Fruit fly (Drosophila melanogaster) whole organism, embryonic: ENCODE measurements around the gene mldr.

Experiments used
- Atf6 ChIP-seq: fragments of 200-800 bp; sonication (Bioruptor generic); IDR thresholded peaks from 2 replicates; pipeline ENCODE4 v1.3.6; 2022; ENCODE audit warnings: missing biosample characterization, missing genetic modification characterization
- CG10959 ChIP-seq: fragments of 200-800 bp; sonication (Bioruptor generic); IDR thresholded peaks from 2 replicates; pipeline ENCODE4 v1.3.6; 2022; ENCODE audit warnings: missing biosample characterization, missing genetic modification characterization
- CG11695 ChIP-seq: fragments of 200-800 bp; sonication (Bioruptor generic); IDR thresholded peaks from 3 replicates; pipeline ENCODE4 v1.3.6; 2022; ENCODE audit warnings: missing biosample characterization, missing genetic modification characterization
- CG11696 ChIP-seq: fragments of 200-800 bp; sonication (Bioruptor generic); IDR thresholded peaks from 2 replicates; pipeline ENCODE4 v1.3.6; 2022; ENCODE audit warnings: missing biosample characterization, missing genetic modification characterization
- CG12219 ChIP-seq: fragments of 200-800 bp; sonication (Bioruptor generic); optimal IDR thresholded peaks from 3 replicates; lab custom pipeline; 2018; ENCODE audit warnings: missing biosample characterization, mild to moderate bottlenecking, missing genetic modification characterization
- CG14050 ChIP-seq: fragments of 200-800 bp; sonication (Bioruptor generic); IDR thresholded peaks from 3 replicates; pipeline ENCODE4 v1.3.6; 2022; ENCODE audit warnings: missing biosample characterization, missing genetic modification characterization
- CG14965 ChIP-seq: fragments of 200-800 bp; sonication (Bioruptor generic); optimal IDR thresholded peaks from 2 replicates; lab custom pipeline; 2016; ENCODE audit warnings: missing biosample characterization, missing genetic modification characterization, borderline replicate concordance
- CG16863 ChIP-seq: fragments of 200-800 bp; sonication (Bioruptor generic); optimal IDR thresholded peaks from 3 replicates; lab custom pipeline; 2016; ENCODE audit warnings: missing biosample characterization, missing genetic modification characterization
- CG32767 ChIP-seq: fragments of 200-800 bp; sonication (Bioruptor generic); IDR thresholded peaks from 2 replicates; pipeline ENCODE4 v1.3.6; 2022; ENCODE audit warnings: missing biosample characterization, missing genetic modification characterization
- CG34422 ChIP-seq: fragments of 200-800 bp; sonication (Bioruptor generic); IDR thresholded peaks from 3 replicates; pipeline ENCODE4 v1.3.6; 2022; ENCODE audit warnings: missing biosample characterization, missing genetic modification characterization
- CG3995 ChIP-seq: fragments of 200-800 bp; sonication (Bioruptor generic); optimal IDR thresholded peaks from 3 replicates; lab custom pipeline; 2016; ENCODE audit warnings: missing biosample characterization, missing genetic modification characterization
- CG4707 ChIP-seq: fragments of 200-800 bp; sonication (Bioruptor generic); optimal IDR thresholded peaks from 2 replicates; lab custom pipeline; 2018; ENCODE audit warnings: missing biosample characterization, mild to moderate bottlenecking, missing genetic modification characterization, moderate library complexity
- CG4820 ChIP-seq: fragments of 200-800 bp; sonication (Bioruptor generic); optimal IDR thresholded peaks from 3 replicates; lab custom pipeline; 2016; ENCODE audit warnings: missing biosample characterization, missing genetic modification characterization
- CG6254 ChIP-seq: fragments of 200-800 bp; sonication (Bioruptor generic); optimal IDR thresholded peaks from 3 replicates; lab custom pipeline; 2017; ENCODE audit warnings: mild to moderate bottlenecking, missing biosample characterization, missing genetic modification reagents, missing genetic modification characterization
- CG7357 ChIP-seq: fragments of 200-800 bp; sonication (Bioruptor generic); IDR thresholded peaks from 3 replicates; pipeline ENCODE4 v1.3.6; 2022; ENCODE audit warnings: missing biosample characterization, missing genetic modification characterization
- CG9609 ChIP-seq: fragments of 200-800 bp; sonication (Bioruptor generic); optimal IDR thresholded peaks from 3 replicates; lab custom pipeline; 2016; ENCODE audit warnings: missing biosample characterization, missing genetic modification characterization
- CG9727 ChIP-seq: fragments of 200-800 bp; sonication (Bioruptor generic); optimal IDR thresholded peaks from 3 replicates; lab custom pipeline; 2017; ENCODE audit warnings: missing biosample characterization, mild to moderate bottlenecking, missing genetic modification characterization
- Chrac-16 ChIP-seq: fragments of 200-800 bp; sonication (Bioruptor generic); optimal IDR thresholded peaks from 3 replicates; lab custom pipeline; 2016; ENCODE audit warnings: missing biosample characterization, missing genetic modification characterization
- D ChIP-seq, 2 experiments: fragments of 200-800 bp in 1 of 2; fragments of >200 bp in 1 of 2; sonication (Bioruptor generic) in 1 of 2; optimal IDR thresholded peaks; 2 replicates in 1 of 2; 3 replicates in 1 of 2; lab custom pipeline; 2017; ENCODE audit warnings: mild to moderate bottlenecking in 1 of 2, missing biosample characterization in 1 of 2, missing genetic modification characterization in 1 of 2, missing genetic modification reagents in 1 of 2
- Dad ChIP-seq: fragments of 200-800 bp; sonication (Bioruptor generic); optimal IDR thresholded peaks from 3 replicates; lab custom pipeline; 2016; ENCODE audit warnings: missing biosample characterization, missing genetic modification characterization
- Dll ChIP-seq: fragments of 200-800 bp; sonication (Bioruptor generic); IDR thresholded peaks from 4 replicates; pipeline ENCODE4 v1.3.6; 2022; ENCODE audit warnings: missing biosample characterization, missing genetic modification characterization; ENCODE audit not compliant: partially characterized antibody
- Dp ChIP-seq: fragments of 200-800 bp; sonication (Bioruptor generic); optimal IDR thresholded peaks from 2 replicates; lab custom pipeline; 2018; ENCODE audit warnings: missing biosample characterization, mild to moderate bottlenecking, missing genetic modification characterization, moderate library complexity
- E2f1 ChIP-seq: fragments of 200-800 bp; sonication (Bioruptor generic); IDR thresholded peaks from 2 replicates; pipeline ENCODE4 v1.3.6; 2022; ENCODE audit warnings: missing biosample characterization, missing genetic modification characterization
- Eip74EF ChIP-seq, 2 experiments: fragments of 200-800 bp in 1 of 2; fragments of >200 bp in 1 of 2; sonication (Bioruptor generic) in 1 of 2; optimal IDR thresholded peaks; 2 replicates each; lab custom pipeline; 2017 to 2019; ENCODE audit warnings: missing biosample characterization in 2 of 2, missing genetic modification characterization in 2 of 2, mild to moderate bottlenecking in 1 of 2, moderate library complexity in 1 of 2
- Elba2 ChIP-seq: fragments of 200-800 bp; sonication (Bioruptor generic); optimal IDR thresholded peaks from 3 replicates; lab custom pipeline; 2016; ENCODE audit warnings: missing biosample characterization, missing genetic modification characterization
- Hr78 ChIP-seq, 2 experiments: fragments of 200-800 bp in 1 of 2; fragments of >200 bp in 1 of 2; sonication (Bioruptor generic) in 1 of 2; optimal IDR thresholded peaks; 2 replicates each; lab custom pipeline; 2017 to 2019; ENCODE audit warnings: missing biosample characterization in 2 of 2, missing genetic modification characterization in 2 of 2, mild to moderate bottlenecking in 1 of 2, moderate library complexity in 1 of 2
- Jarid2 ChIP-seq: fragments of 200-800 bp; sonication (Bioruptor generic); optimal IDR thresholded peaks from 3 replicates; lab custom pipeline; 2017; ENCODE audit warnings: mild to moderate bottlenecking, missing biosample characterization, missing genetic modification reagents, missing genetic modification characterization
- Oaz ChIP-seq: fragments of 200-800 bp; sonication (Bioruptor generic); IDR thresholded peaks from 2 replicates; pipeline ENCODE4 v1.3.6; 2022; ENCODE audit warnings: missing biosample characterization, missing genetic modification characterization
- Six4 ChIP-seq: fragments of 200-800 bp; sonication (Bioruptor generic); optimal IDR thresholded peaks from 2 replicates; lab custom pipeline; 2016; ENCODE audit warnings: missing biosample characterization, missing genetic modification characterization
- amos ChIP-seq: fragments of 200-800 bp; sonication (Bioruptor generic); IDR thresholded peaks from 2 replicates; pipeline ENCODE4 v1.3.6; 2022; ENCODE audit warnings: missing biosample characterization, missing genetic modification characterization; ENCODE audit not compliant: partially characterized antibody
- ase ChIP-seq: fragments of 200-800 bp; sonication (Bioruptor generic); IDR thresholded peaks from 3 replicates; pipeline ENCODE4 v1.3.6; 2022; ENCODE audit warnings: missing biosample characterization, missing genetic modification characterization
- az2 ChIP-seq: fragments of 200-800 bp; sonication (Bioruptor generic); optimal IDR thresholded peaks from 3 replicates; lab custom pipeline; 2016; ENCODE audit warnings: missing biosample characterization, missing genetic modification characterization
- cato ChIP-seq: fragments of 200-800 bp; sonication (Bioruptor generic); optimal IDR thresholded peaks from 2 replicates; lab custom pipeline; 2016; ENCODE audit warnings: missing biosample characterization, missing genetic modification characterization, borderline replicate concordance
- dati ChIP-seq: fragments of 200-800 bp; sonication (Bioruptor generic); IDR thresholded peaks from 2 replicates; pipeline ENCODE4 v1.3.6; 2022; ENCODE audit warnings: missing biosample characterization, missing genetic modification characterization
- dpn ChIP-seq, 2 experiments: fragments of 200-800 bp; sonication (Bioruptor generic); optimal IDR thresholded peaks; 3 replicates each; lab custom pipeline; 2016; ENCODE audit warnings: missing biosample characterization in 2 of 2, missing genetic modification characterization in 2 of 2
- ewg ChIP-seq: fragments of 200-800 bp; sonication (Bioruptor generic); optimal IDR thresholded peaks from 3 replicates; lab custom pipeline; 2017; ENCODE audit warnings: mild to moderate bottlenecking, missing biosample characterization, missing genetic modification reagents, missing genetic modification characterization
- fd64A ChIP-seq: fragments of 200-800 bp; sonication (Bioruptor generic); optimal IDR thresholded peaks from 3 replicates; lab custom pipeline; 2018; ENCODE audit warnings: missing biosample characterization, mild to moderate bottlenecking, missing genetic modification characterization
- gsb-n ChIP-seq: fragments of 200-800 bp; sonication (Bioruptor generic); optimal IDR thresholded peaks from 3 replicates; lab custom pipeline; 2018; ENCODE audit warnings: missing biosample characterization, mild to moderate bottlenecking, missing genetic modification characterization
- lilli ChIP-seq: fragments of 200-800 bp; sonication (Bioruptor generic); optimal IDR thresholded peaks from 3 replicates; lab custom pipeline; 2016; ENCODE audit warnings: missing biosample characterization, missing genetic modification characterization
- nerfin-1 ChIP-seq: fragments of 200-800 bp; sonication (Bioruptor generic); optimal IDR thresholded peaks from 3 replicates; lab custom pipeline; 2019; ENCODE audit warnings: missing biosample characterization, mild to moderate bottlenecking, missing genetic modification characterization, moderate library complexity
- schlank ChIP-seq: fragments of 200-800 bp; sonication (Bioruptor generic); optimal IDR thresholded peaks from 2 replicates; lab custom pipeline; 2018; ENCODE audit warnings: missing biosample characterization, mild to moderate bottlenecking, missing genetic modification characterization
- sr ChIP-seq: fragments of 200-800 bp; sonication (Bioruptor generic); IDR thresholded peaks from 3 replicates; pipeline ENCODE4 v1.3.6; 2022; ENCODE audit warnings: missing biosample characterization, missing genetic modification characterization
- stc ChIP-seq: fragments of 200-800 bp; sonication (Bioruptor generic); IDR thresholded peaks from 2 replicates; pipeline ENCODE4 v1.3.6; 2022; ENCODE audit warnings: missing biosample characterization, missing genetic modification characterization
- sug ChIP-seq: fragments of 200-800 bp; optimal IDR thresholded peaks from 2 replicates; lab custom pipeline; 2019; ENCODE audit warnings: missing biosample characterization, mild to moderate bottlenecking, missing genetic modification characterization, moderate library complexity
- tin ChIP-seq: fragments of 200-800 bp; sonication (Bioruptor generic); optimal IDR thresholded peaks from 3 replicates; lab custom pipeline; 2016; ENCODE audit warnings: missing biosample characterization, missing genetic modification characterization
- unc-4 ChIP-seq: fragments of 200-800 bp; sonication (Bioruptor generic); IDR thresholded peaks from 2 replicates; pipeline ENCODE4 v1.3.6; 2022; ENCODE audit warnings: missing biosample characterization, missing genetic modification characterization; ENCODE audit not compliant: partially characterized antibody
- z ChIP-seq: fragments of 200-800 bp; sonication (Bioruptor generic); IDR thresholded peaks from 3 replicates; pipeline ENCODE4 v1.3.6; 2022; ENCODE audit warnings: missing biosample characterization, missing genetic modification characterization

Gene mldr

DNA sequence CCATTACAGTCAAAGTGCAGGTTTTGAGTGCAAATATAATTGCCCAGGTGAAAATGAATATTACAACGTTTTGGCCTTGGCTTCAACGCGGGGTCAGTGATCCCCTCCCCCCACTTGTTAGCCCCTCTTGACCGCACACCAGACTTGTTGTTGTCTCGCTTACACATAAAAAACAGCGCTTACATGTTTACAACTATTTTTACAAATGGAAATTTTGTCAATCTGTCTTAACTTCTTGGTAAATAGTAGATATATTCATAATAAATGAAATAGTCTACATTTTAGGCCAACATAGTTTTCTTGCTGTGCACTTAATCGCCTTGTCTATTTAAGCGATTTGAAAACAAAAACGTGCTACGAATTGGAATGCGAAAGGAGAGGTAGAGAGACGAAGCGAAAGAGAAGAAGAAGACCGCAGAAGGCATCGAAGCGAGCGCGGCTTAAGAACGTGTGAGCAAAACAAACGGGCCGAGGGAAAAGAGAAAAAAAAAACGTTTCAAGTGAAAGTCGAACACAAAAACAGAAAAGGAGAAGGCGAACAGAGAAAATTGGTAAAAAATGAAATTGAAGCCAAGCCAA lies 49.0 kb downstream of the mldr start (continued):
- no peak for TF ChIP-seq z (GFP tag; lab: Robert Waterston, UW)
- peak; percentile 19 to 43 for TF ChIP-seq dpn (GFP tag; optimal IDR thresholded peaks at IDR 0.05; lab: Kevin White, UChicago)
- TF ChIP-seq Elba2 (GFP tag; lab: Kevin White, UChicago), result no peak
- TF ChIP-seq ase (GFP tag; lab: Robert Waterston, UW), result peak; percentile 59; the same call in 2 of the 3 replicates
- TF ChIP-seq CG9609 (GFP tag; lab: Kevin White, UChicago), result no peak
- 0 out of 2 replicates have a peak, but pooled peaks have one; percentile 29 for TF ChIP-seq CG11696 (GFP tag; lab: Robert Waterston, UW)
- no peak for TF ChIP-seq dati (GFP tag; lab: Robert Waterston, UW)
- no peak for TF ChIP-seq unc-4 (GFP tag; lab: Robert Waterston, UW)
- TF ChIP-seq Dll (GFP tag; lab: Robert Waterston, UW), result no peak

DNA sequence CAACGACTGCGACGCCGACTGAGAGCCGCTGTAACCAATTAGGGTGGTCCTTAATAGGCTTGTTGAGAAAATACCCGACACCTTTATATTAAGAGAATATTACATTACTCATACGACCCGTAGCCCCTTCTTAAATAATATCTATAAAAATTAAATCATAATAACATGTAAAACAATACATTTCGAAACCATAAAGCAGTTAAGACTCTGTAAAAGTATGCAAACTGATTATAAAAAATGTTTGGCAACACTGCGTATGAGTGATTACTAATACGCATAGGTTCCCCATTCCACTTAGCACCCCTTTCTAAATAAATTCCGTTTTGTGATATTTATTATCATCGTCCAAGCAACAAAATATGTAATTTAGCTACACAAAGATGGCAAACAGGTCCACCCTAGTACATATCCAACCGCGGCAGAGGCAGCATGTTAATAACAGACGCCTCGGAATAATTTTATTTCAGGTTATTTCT lies 49.5 kb downstream of the mldr start:
- TF ChIP-seq az2 (GFP tag; lab: Kevin White, UChicago), result peak; percentile 61
- peak; percentile 29 for TF ChIP-seq CG3995
- TF ChIP-seq CG6254 (GFP tag; lab: Kevin White, UChicago), result peak; percentile 64
- peak; percentile 51 for TF ChIP-seq gsb-n (tag; lab: Kevin White, UChicago)
- TF ChIP-seq CG11695 (GFP tag; lab: Robert Waterston, UW), result peak; percentile 80; the same call in 2 of the 3 replicates
- TF ChIP-seq CG16863 (GFP tag; lab: Kevin White, UChicago), result peak; percentile 37
- TF ChIP-seq D (optimal IDR thresholded peaks at IDR 0.05; lab: Kevin White, UChicago), result no peak
- TF ChIP-seq D (GFP tag; optimal IDR thresholded peaks at IDR 0.05; lab: Kevin White, UChicago), result peak; percentile 68
- no peak for TF ChIP-seq CG14965
- no peak for TF ChIP-seq Oaz (GFP tag; lab: Robert Waterston, UW)
- TF ChIP-seq Eip74EF (GFP tag; optimal IDR thresholded peaks at IDR 0.05; lab: Kevin White, UChicago), result peak in 1 of 2 experiments; percentile 83
- TF ChIP-seq Six4, result peak; percentile 29
- TF ChIP-seq lilli, result peak; percentile 52
- TF ChIP-seq Atf6 (GFP tag; lab: Robert Waterston, UW), result peak; percentile 82
- peak; percentile 26; the same call in 1 of the 2 replicates for TF ChIP-seq E2f1 (GFP tag; lab: Robert Waterston, UW)
- TF ChIP-seq CG7357 (GFP tag; lab: Robert Waterston, UW), result 0 out of 3 replicates have a peak, but pooled peaks have one; percentile 40
- TF ChIP-seq CG4820 (GFP tag; lab: Kevin White, UChicago), result peak; percentile 27
- peak; percentile 80 for TF ChIP-seq CG9727 (GFP tag; lab: Kevin White, UChicago)
- TF ChIP-seq amos (GFP tag; lab: Robert Waterston, UW), result no peak
- TF ChIP-seq CG10959 (GFP tag; lab: Robert Waterston, UW), result no peak
- TF ChIP-seq sr (GFP tag; lab: Robert Waterston, UW), result no peak
- TF ChIP-seq sug, result peak; percentile 72
- TF ChIP-seq Chrac-16, result peak; percentile 48
- TF ChIP-seq Dp (GFP tag; lab: Kevin White, UChicago), result no peak
- TF ChIP-seq CG34422 (GFP tag; lab: Robert Waterston, UW), result no peak
- peak; percentile 73 for TF ChIP-seq nerfin-1 (tag; lab: Kevin White, UChicago)
- TF ChIP-seq CG32767 (GFP tag; lab: Robert Waterston, UW), result no peak; the same call in 1 of the 2 replicates
- peak; percentile 28 for TF ChIP-seq fd64A
- TF ChIP-seq schlank (tag; lab: Kevin White, UChicago), result peak; percentile 64
- peak; percentile 29 for TF ChIP-seq CG4707 (GFP tag; lab: Kevin White, UChicago)
- TF ChIP-seq Hr78 (GFP tag; optimal IDR thresholded peaks at IDR 0.05; lab: Kevin White, UChicago), result peak in 1 of 2 experiments; percentile 42
- peak; percentile 32 for TF ChIP-seq Jarid2 (GFP tag; lab: Kevin White, UChicago)
- peak; percentile 58 for TF ChIP-seq ewg
- TF ChIP-seq CG12219 (GFP tag; lab: Kevin White, UChicago), result peak; percentile 53
- TF ChIP-seq tin (GFP tag; lab: Kevin White, UChicago), result peak; percentile 44
- TF ChIP-seq cato (GFP tag; lab: Kevin White, UChicago), result no peak
- 0 out of 2 replicates have a peak, but pooled peaks have one; percentile 34 for TF ChIP-seq stc (GFP tag; lab: Robert Waterston, UW)
- peak; percentile 24; the same call in 1 of the 3 replicates for TF ChIP-seq CG14050
- peak; percentile 23 for TF ChIP-seq Dad (GFP tag; lab: Kevin White, UChicago)
